Fruit fly (Drosophila melanogaster) whole organism, prepupa: ENCODE data around the gene qin.

Experiments
- Blimp-1 ChIP-seq: fragments of 200-800 bp; sonication (Bioruptor generic); optimal IDR thresholded peaks from 3 replicates; lab custom pipeline; 2017; ENCODE audit warnings: missing biosample characterization, missing genetic modification characterization, mild to moderate bottlenecking, moderate library complexity, missing genetic modification reagents
- CG10631 ChIP-seq: fragments of 200-800 bp; sonication (Bioruptor generic); optimal IDR thresholded peaks from 2 replicates; lab custom pipeline; 2016; ENCODE audit warnings: missing biosample characterization, missing genetic modification characterization
- CG10669 ChIP-seq: fragments of 200-800 bp; sonication (Bioruptor generic); optimal IDR thresholded peaks from 3 replicates; lab custom pipeline; 2018; ENCODE audit warnings: missing biosample characterization, mild to moderate bottlenecking, missing genetic modification characterization, moderate library complexity
- CG11762 ChIP-seq: fragments of 200-800 bp; sonication (Bioruptor generic); optimal IDR thresholded peaks from 3 replicates; lab custom pipeline; 2016; ENCODE audit warnings: missing biosample characterization, missing genetic modification characterization; ENCODE audit not compliant: insufficient read depth
- CG11902 ChIP-seq: fragments of 200-800 bp; sonication (Bioruptor generic); optimal IDR thresholded peaks from 3 replicates; lab custom pipeline; 2016; ENCODE audit warnings: missing biosample characterization, missing genetic modification characterization
- CG15336 ChIP-seq: fragments of 200-800 bp; sonication (Bioruptor generic); IDR thresholded peaks from 2 replicates; pipeline ENCODE4 v1.3.6; 2022; ENCODE audit warnings: missing biosample characterization, missing genetic modification characterization
- CG1621 ChIP-seq: fragments of 200-800 bp; sonication (Bioruptor generic); optimal IDR thresholded peaks from 3 replicates; lab custom pipeline; 2018; ENCODE audit warnings: missing biosample characterization, mild to moderate bottlenecking, missing genetic modification characterization
- CG16779 ChIP-seq: fragments of 200-800 bp; sonication (Bioruptor generic); optimal IDR thresholded peaks from 3 replicates; lab custom pipeline; 2017; ENCODE audit warnings: missing biosample characterization, mild to moderate bottlenecking, missing genetic modification characterization
- CG3032 ChIP-seq: fragments of 200-800 bp; optimal IDR thresholded peaks from 2 replicates; lab custom pipeline; 2019; ENCODE audit warnings: missing biosample characterization, mild to moderate bottlenecking, missing genetic modification characterization, moderate library complexity
- CG31627 ChIP-seq: fragments of 200-800 bp; sonication (Bioruptor generic); optimal IDR thresholded peaks from 3 replicates; lab custom pipeline; 2016; ENCODE audit warnings: missing biosample characterization, missing genetic modification characterization
- CG32006 ChIP-seq: fragments of 200-800 bp; sonication (Bioruptor generic); optimal IDR thresholded peaks from 3 replicates; lab custom pipeline; 2017; ENCODE audit warnings: missing biosample characterization, mild to moderate bottlenecking, missing genetic modification characterization
- CG34406 ChIP-seq: fragments of 200-800 bp; sonication (Bioruptor generic); optimal IDR thresholded peaks from 3 replicates; lab custom pipeline; 2016; ENCODE audit warnings: missing biosample characterization, missing genetic modification characterization
- CG3919 ChIP-seq: fragments of 200-800 bp; sonication (Bioruptor generic); optimal IDR thresholded peaks from 3 replicates; lab custom pipeline; 2016; ENCODE audit warnings: missing biosample characterization, missing genetic modification characterization
- CG6163 ChIP-seq: fragments of 200-800 bp; sonication (Bioruptor generic); IDR thresholded peaks from 3 replicates; pipeline ENCODE4 v1.3.6; 2022; ENCODE audit warnings: missing biosample characterization, missing genetic modification characterization
- CG6792 ChIP-seq: fragments of 200-800 bp; sonication (Bioruptor generic); optimal IDR thresholded peaks from 3 replicates; lab custom pipeline; 2016; ENCODE audit warnings: missing biosample characterization, missing genetic modification characterization
- CG6808 ChIP-seq: fragments of 200-800 bp; sonication (Bioruptor generic); optimal IDR thresholded peaks from 3 replicates; lab custom pipeline; 2017; ENCODE audit warnings: missing biosample characterization, missing genetic modification characterization, mild to moderate bottlenecking, moderate library complexity, missing genetic modification reagents
- CG6854 ChIP-seq: fragments of 200-800 bp; sonication (Bioruptor generic); optimal IDR thresholded peaks from 2 replicates; lab custom pipeline; 2017; ENCODE audit warnings: missing biosample characterization, mild to moderate bottlenecking, missing genetic modification characterization
- CG7368 ChIP-seq: fragments of 200-800 bp; sonication (Bioruptor generic); optimal IDR thresholded peaks from 3 replicates; lab custom pipeline; 2016; ENCODE audit warnings: missing biosample characterization, missing genetic modification characterization
- CG8319 ChIP-seq: fragments of 200-800 bp; sonication (Bioruptor generic); optimal IDR thresholded peaks from 3 replicates; lab custom pipeline; 2016; ENCODE audit warnings: missing biosample characterization, missing genetic modification characterization
- CG8632 ChIP-seq: fragments of 200-800 bp; sonication (Bioruptor generic); optimal IDR thresholded peaks from 3 replicates; lab custom pipeline; 2016; ENCODE audit warnings: missing biosample characterization, missing genetic modification characterization
- CG9139 ChIP-seq: fragments of 200-800 bp; sonication (Bioruptor generic); optimal IDR thresholded peaks from 3 replicates; lab custom pipeline; 2017; ENCODE audit warnings: missing biosample characterization, mild to moderate bottlenecking, missing genetic modification characterization
- Eip75B ChIP-seq: fragments of 200-800 bp; sonication (Bioruptor generic); optimal IDR thresholded peaks from 3 replicates; lab custom pipeline; 2016; ENCODE audit warnings: missing biosample characterization, missing genetic modification characterization
- Eip78C ChIP-seq: fragments of 200-800 bp; sonication (Bioruptor generic); peaks from one replicate; lab custom pipeline; 2016; ENCODE audit warnings: missing biosample characterization, missing genetic modification characterization
- Eip93F ChIP-seq: fragments of 200-800 bp; sonication (Bioruptor generic); optimal IDR thresholded peaks from 2 replicates; lab custom pipeline; 2016; ENCODE audit warnings: missing biosample characterization, mild to moderate bottlenecking, missing genetic modification characterization
- Ets21C ChIP-seq: fragments of 200-800 bp; sonication (Bioruptor generic); optimal IDR thresholded peaks from 3 replicates; lab custom pipeline; 2016; ENCODE audit warnings: missing biosample characterization, missing genetic modification characterization
- Ets96B ChIP-seq: fragments of 200-800 bp; optimal IDR thresholded peaks from 2 replicates; lab custom pipeline; 2019; ENCODE audit warnings: missing biosample characterization, mild to moderate bottlenecking, missing genetic modification characterization, moderate library complexity
- Gug ChIP-seq: fragments of 200-800 bp; sonication (Bioruptor generic); IDR thresholded peaks from 2 replicates; pipeline ENCODE4 v1.3.6; 2022; ENCODE audit warnings: missing biosample characterization, missing genetic modification characterization
- Hr38 ChIP-seq: sonication (Bioruptor generic); optimal IDR thresholded peaks from 2 replicates; lab custom pipeline; 2016; ENCODE audit warnings: missing biosample characterization, missing genetic modification characterization
- Hr39 ChIP-seq: fragments of 200-800 bp; sonication (Bioruptor generic); optimal IDR thresholded peaks from 2 replicates; lab custom pipeline; 2016; ENCODE audit warnings: missing biosample characterization, missing genetic modification characterization
- Hr4 ChIP-seq: fragments of 200-800 bp; sonication (Bioruptor generic); optimal IDR thresholded peaks from 3 replicates; lab custom pipeline; 2016; ENCODE audit warnings: missing biosample characterization, missing genetic modification characterization
- Lpt ChIP-seq: fragments of 200-800 bp; sonication (Bioruptor generic); optimal IDR thresholded peaks from 3 replicates; lab custom pipeline; 2016; ENCODE audit warnings: missing biosample characterization, missing genetic modification characterization
- Met ChIP-seq: fragments of 200-800 bp; sonication (Bioruptor generic); optimal IDR thresholded peaks from 3 replicates; lab custom pipeline; 2016; ENCODE audit warnings: missing biosample characterization, missing genetic modification characterization
- OdsH ChIP-seq: fragments of 200-800 bp; sonication (Bioruptor generic); optimal IDR thresholded peaks from 3 replicates; lab custom pipeline; 2016; ENCODE audit warnings: missing biosample characterization, missing genetic modification characterization
- Smox ChIP-seq: fragments of 200-800 bp; sonication (Bioruptor generic); optimal IDR thresholded peaks from 3 replicates; lab custom pipeline; 2016; ENCODE audit warnings: missing biosample characterization, missing genetic modification characterization
- Sox102F ChIP-seq: fragments of 200-800 bp; sonication (Bioruptor generic); optimal IDR thresholded peaks from 2 replicates; lab custom pipeline; 2016; ENCODE audit warnings: missing biosample characterization, mild to moderate bottlenecking, missing genetic modification characterization
- Sox14 ChIP-seq: fragments of 200-800 bp; sonication (Bioruptor generic); optimal IDR thresholded peaks from 3 replicates; lab custom pipeline; 2016; ENCODE audit warnings: missing biosample characterization, missing genetic modification characterization
- Sox15 ChIP-seq: fragments of 200-800 bp; sonication (Bioruptor generic); optimal IDR thresholded peaks from 3 replicates; lab custom pipeline; 2016; ENCODE audit warnings: missing biosample characterization, missing genetic modification characterization
- achi ChIP-seq: fragments of 200-800 bp; sonication (Bioruptor generic); optimal IDR thresholded peaks from 3 replicates; lab custom pipeline; 2016; ENCODE audit warnings: missing biosample characterization, missing genetic modification characterization
- cyc ChIP-seq: fragments of 200-800 bp; sonication (Bioruptor generic); optimal IDR thresholded peaks from 3 replicates; lab custom pipeline; 2016; ENCODE audit warnings: missing biosample characterization, missing genetic modification characterization
- dac ChIP-seq: fragments of 200-800 bp; sonication (Bioruptor generic); optimal IDR thresholded peaks from 2 replicates; lab custom pipeline; 2017; ENCODE audit warnings: missing biosample characterization, mild to moderate bottlenecking, missing genetic modification characterization
- eg ChIP-seq: fragments of 200-800 bp; sonication (Bioruptor generic); IDR thresholded peaks from 3 replicates; pipeline ENCODE4 v1.3.6; 2022; ENCODE audit warnings: missing biosample characterization, missing genetic modification characterization
- esn ChIP-seq: fragments of 200-800 bp; sonication (Bioruptor generic); optimal IDR thresholded peaks from 2 replicates; lab custom pipeline; 2016; ENCODE audit warnings: missing biosample characterization, mild to moderate bottlenecking, missing genetic modification characterization, moderate library complexity
- fd85E ChIP-seq: fragments of 200-800 bp; sonication (Bioruptor generic); optimal IDR thresholded peaks from 3 replicates; lab custom pipeline; 2016; ENCODE audit warnings: missing biosample characterization, missing genetic modification characterization
- lz ChIP-seq: fragments of 200-800 bp; sonication (Bioruptor generic); optimal IDR thresholded peaks from 3 replicates; lab custom pipeline; 2016; ENCODE audit warnings: missing biosample characterization, missing genetic modification characterization
- net ChIP-seq: fragments of 200-800 bp; sonication (Bioruptor generic); optimal IDR thresholded peaks from 3 replicates; lab custom pipeline; 2016; ENCODE audit warnings: missing biosample characterization, missing genetic modification characterization
- pdm3 ChIP-seq: fragments of 200-800 bp; sonication (Bioruptor generic); optimal IDR thresholded peaks from 3 replicates; lab custom pipeline; 2016; ENCODE audit warnings: missing biosample characterization, missing genetic modification characterization
- salr ChIP-seq, 2 experiments: fragments of 200-800 bp; sonication (Bioruptor generic); optimal IDR thresholded peaks; 3 replicates each; lab custom pipeline; 2016 to 2018; ENCODE audit warnings: missing biosample characterization in 2 of 2, missing genetic modification characterization in 2 of 2, mild to moderate bottlenecking in 1 of 2
- spab ChIP-seq: fragments of 200-800 bp; sonication (Bioruptor generic); optimal IDR thresholded peaks from 2 replicates; lab custom pipeline; 2017; ENCODE audit warnings: missing biosample characterization, mild to moderate bottlenecking, missing genetic modification characterization, missing genetic modification reagents
- ss ChIP-seq, 2 experiments: fragments of 200-800 bp; sonication (Bioruptor generic); optimal IDR thresholded peaks; 2 replicates in 1 of 2; 3 replicates in 1 of 2; lab custom pipeline; 2017 to 2018; ENCODE audit warnings: mild to moderate bottlenecking in 2 of 2, missing biosample characterization in 2 of 2, missing genetic modification characterization in 2 of 2, moderate library complexity in 1 of 2
- svp ChIP-seq: fragments of 200-800 bp; sonication (Bioruptor generic); peaks from one replicate; lab custom pipeline; 2016; ENCODE audit warnings: missing biosample characterization, missing genetic modification characterization
- topi ChIP-seq: fragments of 200-800 bp; sonication (Bioruptor generic); optimal IDR thresholded peaks from 3 replicates; lab custom pipeline; 2016; ENCODE audit warnings: missing biosample characterization, missing genetic modification characterization

Gene qin

dm6 chr3R:18658945-18659642 lies 68.3 kb downstream of the qin start, which contains the start of the genes CG31224 and CstF64:
Gene CG31224, minus strand, starts transcription at chr3R:18659309.
Gene CstF64, plus strand, starts transcription at chr3R:18659618.
- TF ChIP-seq CG31627 (GFP tag; lab: Kevin White, UChicago), result peak; percentile 89
- TF ChIP-seq CG7368 (GFP tag; lab: Kevin White, UChicago), result peak; percentile 66
- peak in 1 of 2 experiments; percentile 44 for TF ChIP-seq salr (GFP tag; optimal IDR thresholded peaks at IDR 0.05; lab: Kevin White, UChicago)
- TF ChIP-seq Gug (GFP tag; lab: Robert Waterston, UW), result peak; percentile 67
- TF ChIP-seq CG6792 (GFP tag; lab: Kevin White, UChicago), result peak; percentile 75
- no peak for TF ChIP-seq Blimp-1 (GFP tag; lab: Kevin White, UChicago)
- peak; percentile 70 for TF ChIP-seq Ets96B (tag; lab: Kevin White, UChicago)
- no peak for TF ChIP-seq CG9139
- TF ChIP-seq Sox14 (GFP tag; lab: Kevin White, UChicago), result peak; percentile 86
- TF ChIP-seq CG11902 (GFP tag; lab: Kevin White, UChicago), result peak; percentile 70
- peak; percentile 86 for TF ChIP-seq esn (GFP tag; lab: Kevin White, UChicago)
- peak; percentile 83 for TF ChIP-seq Met (GFP tag; lab: Kevin White, UChicago)
- peak; percentile 83 for TF ChIP-seq CG3919 (GFP tag; lab: Kevin White, UChicago)
- TF ChIP-seq Sox102F, result no peak
- TF ChIP-seq achi (GFP tag; lab: Kevin White, UChicago), result peak; percentile 76
- peak; percentile 82 for TF ChIP-seq OdsH
- no peak for TF ChIP-seq CG16779 (tag; lab: Kevin White, UChicago)
- peak; percentile 66 for TF ChIP-seq CG1621 (tag; lab: Kevin White, UChicago)
- peak; percentile 83 for TF ChIP-seq topi (GFP tag; lab: Kevin White, UChicago)
- peak in 1 of 2 experiments; percentile 65 for TF ChIP-seq ss (GFP tag; optimal IDR thresholded peaks at IDR 0.05; lab: Kevin White, UChicago)
- peak; percentile 73 for TF ChIP-seq Ets21C (GFP tag; lab: Kevin White, UChicago)
- TF ChIP-seq fd85E, result peak; percentile 40
- no peak for TF ChIP-seq spab (GFP tag; lab: Kevin White, UChicago)
- TF ChIP-seq CG6808 (GFP tag; lab: Kevin White, UChicago), result no peak
- peak; percentile 5 for TF ChIP-seq Eip93F (GFP tag; lab: Kevin White, UChicago)
- TF ChIP-seq lz (GFP tag; lab: Kevin White, UChicago), result peak; percentile 86
- TF ChIP-seq CG6854, result peak; percentile 15
- peak; percentile 88 for TF ChIP-seq cyc
- peak; percentile 59 for TF ChIP-seq CG15336 (GFP tag; lab: Robert Waterston, UW)
- peak; percentile 69 for TF ChIP-seq CG34406 (GFP tag; lab: Kevin White, UChicago)
- TF ChIP-seq CG32006 (GFP tag; lab: Kevin White, UChicago), result peak; percentile 77
- TF ChIP-seq Eip78C (GFP tag; lab: Kevin White, UChicago), result peak; percentile 93
- peak; percentile 75 for TF ChIP-seq net (GFP tag; lab: Kevin White, UChicago)
- TF ChIP-seq CG6163 (GFP tag; lab: Robert Waterston, UW), result peak; percentile 75
- TF ChIP-seq Hr39, result peak; percentile 89
- TF ChIP-seq pdm3 (GFP tag; lab: Kevin White, UChicago), result peak; percentile 90
- TF ChIP-seq Eip75B, result peak; percentile 78
- peak; percentile 76 for TF ChIP-seq eg (GFP tag; lab: Robert Waterston, UW)
- TF ChIP-seq CG11762, result peak; percentile 37
- no peak for TF ChIP-seq Smox (GFP tag; lab: Kevin White, UChicago)
- peak; percentile 45 for TF ChIP-seq dac (GFP tag; lab: Kevin White, UChicago)
- no peak for TF ChIP-seq CG10669 (GFP tag; lab: Kevin White, UChicago)
- TF ChIP-seq CG8632 (GFP tag; lab: Kevin White, UChicago), result peak; percentile 64
- TF ChIP-seq svp, result peak; percentile 87
- peak; percentile 85 for TF ChIP-seq CG10631 (GFP tag; lab: Kevin White, UChicago)
- TF ChIP-seq Hr38 (GFP tag; lab: Kevin White, UChicago), result no peak
- peak; percentile 76 for TF ChIP-seq CG8319 (GFP tag; lab: Kevin White, UChicago)
- peak; percentile 73 for TF ChIP-seq Sox15 (GFP tag; lab: Kevin White, UChicago)
- TF ChIP-seq CG3032, result peak; percentile 79
- peak; percentile 55 for TF ChIP-seq Lpt
- TF ChIP-seq Hr4 (GFP tag; lab: Kevin White, UChicago), result peak; percentile 84
